Worm (Caenorhabditis elegans): ENCODE data around the gene C46A5.1.

DNA sequence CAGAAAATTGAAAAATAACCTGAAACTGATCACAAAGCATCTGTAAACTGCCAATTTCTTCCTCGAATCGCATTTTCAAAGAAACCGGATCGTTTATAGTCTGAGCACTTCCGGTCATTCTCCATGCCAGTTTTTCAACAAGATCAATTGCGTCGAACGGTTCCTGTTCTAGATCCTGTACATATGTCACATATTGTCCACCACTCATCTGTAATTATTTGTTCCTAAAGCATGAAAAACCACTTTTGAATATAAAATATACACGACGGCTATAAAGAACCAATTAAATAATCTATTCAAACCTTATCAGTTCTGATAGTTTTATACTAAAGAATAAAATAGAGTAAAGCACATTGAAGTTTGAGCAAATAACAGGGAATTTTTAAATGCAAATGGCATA lies 18.6 kb downstream of the C46A5.1 start, which contains the start of gene sec-10:
- TF ChIP-seq ztf-23 (GFP tag; IDR thresholded peaks at IDR 0.05) (no peak), ref-1 (GFP tag; conservative IDR thresholded peaks at IDR 0.05) (no peak)
